Worm (Caenorhabditis elegans): Measurements from ENCODE around the gene C55A1.7.

- TF ChIP-seq dpl-1 (GFP tag; optimal IDR thresholded peaks at IDR 0.05): no peak
- TF ChIP-seq ama-1 (optimal IDR thresholded peaks at IDR 0.05): no peak
- TF ChIP-seq ama-1 (GFP tag; optimal IDR thresholded peaks at IDR 0.05): no peak
- TF ChIP-seq Y67H2A.10 (GFP tag; conservative IDR thresholded peaks at IDR 0.05): no peak
- TF ChIP-seq tbx-9 (tag; optimal IDR thresholded peaks at IDR 0.05; ENCODE audit: borderline replicate concordance): no peak
- no peak for TF ChIP-seq sea-2 (GFP tag; IDR thresholded peaks at IDR 0.05)
- no peak for TF ChIP-seq tbp1 (GFP tag; optimal IDR thresholded peaks at IDR 0.05)
- no peak for TF ChIP-seq nhr-120 (GFP tag; IDR thresholded peaks at IDR 0.05)
- no peak for TF ChIP-seq T07F8.4 (tag; optimal IDR thresholded peaks at IDR 0.05)
- TF ChIP-seq ztf-6 (GFP tag; IDR thresholded peaks at IDR 0.05): no peak
- no peak for TF ChIP-seq pbrm-1 (GFP tag; IDR thresholded peaks at IDR 0.05)
- no peak for TF ChIP-seq snpc-4 (GFP tag; optimal IDR thresholded peaks at IDR 0.05)
- no peak for TF ChIP-seq snpc-4 (tag; optimal IDR thresholded peaks at IDR 0.05)
- TF ChIP-seq fkh-3 (tag; optimal IDR thresholded peaks at IDR 0.05): no peak
- no peak for TF ChIP-seq ceh-40 (GFP tag; IDR thresholded peaks at IDR 0.05)
Measured at ce11 chrV:15661580-15661979, 14.1 kb upstream of the C55A1.7 start.

Measured in whole organism, young adult.